Worm (Caenorhabditis elegans): ENCODE results near the gene nas-14.

DNA sequence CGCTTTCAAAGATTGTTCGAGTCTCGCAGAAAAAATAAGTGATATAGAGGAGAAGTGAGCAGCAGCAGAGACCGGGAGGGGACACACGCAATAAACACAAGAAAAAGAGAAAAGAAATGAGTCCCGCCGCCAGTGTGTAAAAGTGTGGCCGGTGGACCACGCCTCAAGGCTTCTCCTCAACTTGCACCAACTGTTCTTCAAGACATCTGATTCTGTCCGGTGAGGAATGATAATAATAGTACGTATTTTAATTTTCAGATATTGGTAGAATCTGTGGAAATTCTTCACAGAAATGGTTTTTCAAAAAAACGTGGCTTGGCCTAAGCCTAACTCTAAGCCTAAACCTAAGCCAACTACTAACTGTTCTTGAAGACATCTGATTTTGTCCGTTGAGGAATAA is 9.0 kb downstream of the nas-14 start, which contains the start of gene lev-1:
- TF ChIP-seq zag-1 (tag; optimal IDR thresholded peaks at IDR 0.05) = no peak
- TF ChIP-seq nhr-6 (tag; optimal IDR thresholded peaks at IDR 0.05) = no peak
- TF ChIP-seq elt-1 (tag; optimal IDR thresholded peaks at IDR 0.05) = no peak
- TF ChIP-seq nhr-25 (tag; optimal IDR thresholded peaks at IDR 0.05) = no peak
- TF ChIP-seq skn-1 (tag; optimal IDR thresholded peaks at IDR 0.05) = no peak
- TF ChIP-seq peb-1 (tag; optimal IDR thresholded peaks at IDR 0.05) = no peak
- TF ChIP-seq elt-3 (tag; optimal IDR thresholded peaks at IDR 0.05) = no peak
- no peak for TF ChIP-seq ZK546.5 (tag; optimal IDR thresholded peaks at IDR 0.05)
- no peak for TF ChIP-seq nhr-11 (tag; optimal IDR thresholded peaks at IDR 0.05)
- TF ChIP-seq R02D3.7 (tag; optimal IDR thresholded peaks at IDR 0.05) = no peak
- no peak for TF ChIP-seq sma-3 (GFP tag; optimal IDR thresholded peaks at IDR 0.05)
